Worm (Caenorhabditis elegans) whole organism, mixed stage, embryonic: ENCODE measurements around the gene ZK1127.4.

ENCODE experiments used
- ceh-43 ChIP-seq: fragments of 200-800 bp; sonication (Bioruptor generic); optimal IDR thresholded peaks from 2 replicates; lab custom pipeline; 2018; ENCODE audit warnings: mild to moderate bottlenecking, missing genetic modification characterization, moderate library complexity, missing compliant biosample characterization
- elt-1 ChIP-seq: sonication (generic microtip); optimal IDR thresholded peaks from 2 replicates; lab custom pipeline; 2017; ENCODE audit warnings: missing genetic modification characterization, mild to moderate bottlenecking, missing compliant biosample characterization, antibody characterized with exemption, moderate library complexity, borderline replicate concordance; ENCODE audit not compliant: insufficient read depth
- elt-3 ChIP-seq: fragments of 150-350 bp; optimal IDR thresholded peaks from 2 replicates; lab custom pipeline; 2014; ENCODE audit warnings: missing biosample characterization, missing genetic modification characterization
- flh-1 ChIP-seq: fragments of 200-800 bp; sonication (Bioruptor generic); optimal IDR thresholded peaks from 2 replicates; lab custom pipeline; 2018; ENCODE audit warnings: mild to moderate bottlenecking, missing genetic modification characterization, moderate library complexity, missing compliant biosample characterization
- lin-13 ChIP-seq: fragments of 150-350 bp; optimal IDR thresholded peaks from 2 replicates; lab custom pipeline; 2014; ENCODE audit warnings: missing biosample characterization, missing genetic modification characterization
- mep-1 ChIP-seq: fragments of 150-350 bp; optimal IDR thresholded peaks from 2 replicates; lab custom pipeline; 2017; ENCODE audit warnings: missing biosample characterization, missing genetic modification reagents, missing genetic modification characterization, inconsistent platforms
- nhr-237 ChIP-seq: fragments of 150-350 bp; optimal IDR thresholded peaks from 2 replicates; lab custom pipeline; 2014; ENCODE audit warnings: missing biosample characterization, missing genetic modification characterization
- nhr-76 ChIP-seq: sonication (generic microtip); optimal IDR thresholded peaks from 2 replicates; lab custom pipeline; 2017; ENCODE audit warnings: missing biosample characterization, missing genetic modification characterization
- sptf-1 ChIP-seq: sonication (generic microtip); optimal IDR thresholded peaks from 2 replicates; lab custom pipeline; 2017; ENCODE audit warnings: mild to moderate bottlenecking, missing genetic modification characterization, moderate library complexity, missing compliant biosample characterization

ce11 chrII:7073537-7073913, 19.8 kb downstream of the ZK1127.4 start, which contains the start of gene kat-1:
- no peak for TF ChIP-seq nhr-76
- TF ChIP-seq mep-1 (tag; lab: Kevin White, UChicago): no peak
- no peak for TF ChIP-seq elt-1 (tag; lab: Kevin White, UChicago)
- no peak for TF ChIP-seq lin-13 (tag; lab: Kevin White, UChicago)
- TF ChIP-seq flh-1: no peak
- no peak for TF ChIP-seq elt-3 (tag; lab: Kevin White, UChicago)
- no peak for TF ChIP-seq ceh-43 (GFP tag; lab: Kevin White, UChicago)
- no peak for TF ChIP-seq nhr-237 (tag; lab: Kevin White, UChicago)
- no peak for TF ChIP-seq sptf-1 (tag; lab: Kevin White, UChicago)
